Worm (Caenorhabditis elegans): ENCODE data around the gene F28B4.1.

- TF ChIP-seq unc-39 (tag; optimal IDR thresholded peaks at IDR 0.05) = no peak
- no peak for TF ChIP-seq fos-1 (tag; optimal IDR thresholded peaks at IDR 0.05)
These were observed 47.6 kb downstream of the F28B4.1 start, which contains the start of gene tba-9 for ce11 chrX:3252500-3252899.

Data from whole organism, L2 larva.